Fruit fly (Drosophila melanogaster) whole organism, embryonic: ENCODE results near the gene CG45545.

Source experiments
- Bteb2 ChIP-seq: fragments of 200-800 bp; sonication (Bioruptor generic); optimal IDR thresholded peaks from 2 replicates; lab custom pipeline; 2016; ENCODE audit warnings: missing biosample characterization, missing genetic modification characterization
- CG10274 ChIP-seq: fragments of 200-800 bp; sonication (Bioruptor generic); optimal IDR thresholded peaks from 3 replicates; lab custom pipeline; 2017; ENCODE audit warnings: missing biosample characterization, mild to moderate bottlenecking, missing genetic modification characterization
- CG10959 ChIP-seq: fragments of 200-800 bp; sonication (Bioruptor generic); IDR thresholded peaks from 2 replicates; pipeline ENCODE4 v1.3.6; 2022; ENCODE audit warnings: missing biosample characterization, missing genetic modification characterization
- CG11456 ChIP-seq: fragments of 200-800 bp; sonication (Bioruptor generic); IDR thresholded peaks from 3 replicates; pipeline ENCODE4 v1.3.6; 2022; ENCODE audit warnings: missing biosample characterization, missing genetic modification characterization
- CG12299 ChIP-seq: fragments of 200-800 bp; sonication (Bioruptor generic); optimal IDR thresholded peaks from 2 replicates; lab custom pipeline; 2018; ENCODE audit warnings: missing biosample characterization, mild to moderate bottlenecking, missing genetic modification characterization
- CG14014 ChIP-seq: fragments of 200-800 bp; sonication (Bioruptor generic); IDR thresholded peaks from 2 replicates; pipeline ENCODE4 v1.3.6; 2022; ENCODE audit warnings: missing biosample characterization, missing genetic modification characterization
- CG14441 ChIP-seq: fragments of 200-800 bp; sonication (Bioruptor generic); IDR thresholded peaks from 2 replicates; pipeline ENCODE4 v1.3.6; 2022; ENCODE audit warnings: missing biosample characterization, missing genetic modification characterization
- CG1603 ChIP-seq: fragments of 200-800 bp; sonication (Bioruptor generic); optimal IDR thresholded peaks from 2 replicates; lab custom pipeline; 2019; ENCODE audit warnings: missing biosample characterization, mild to moderate bottlenecking, missing genetic modification characterization, moderate library complexity
- CG17568 ChIP-seq: fragments of 200-800 bp; sonication (Bioruptor generic); optimal IDR thresholded peaks from 2 replicates; lab custom pipeline; 2018; ENCODE audit warnings: missing biosample characterization, mild to moderate bottlenecking, missing genetic modification characterization, moderate library complexity
- CG30403 ChIP-seq: fragments of 200-800 bp; sonication (Bioruptor generic); optimal IDR thresholded peaks from 3 replicates; lab custom pipeline; 2016; ENCODE audit warnings: missing biosample characterization, missing genetic modification characterization
- CG32772 ChIP-seq: fragments of 200-800 bp; sonication (Bioruptor generic); IDR thresholded peaks from 2 replicates; pipeline ENCODE4 v1.3.6; 2022; ENCODE audit warnings: missing biosample characterization, missing genetic modification characterization
- CG4617 ChIP-seq: fragments of 200-800 bp; sonication (Bioruptor generic); optimal IDR thresholded peaks from 3 replicates; lab custom pipeline; 2016; ENCODE audit warnings: missing biosample characterization, missing genetic modification characterization, borderline replicate concordance
- CG6254 ChIP-seq: fragments of 200-800 bp; sonication (Bioruptor generic); optimal IDR thresholded peaks from 3 replicates; lab custom pipeline; 2017; ENCODE audit warnings: mild to moderate bottlenecking, missing biosample characterization, missing genetic modification reagents, missing genetic modification characterization
- CG8388 ChIP-seq: fragments of 200-800 bp; sonication (Bioruptor generic); optimal IDR thresholded peaks from 2 replicates; lab custom pipeline; 2019; ENCODE audit warnings: missing biosample characterization, mild to moderate bottlenecking, missing genetic modification characterization, moderate library complexity
- CG8478 ChIP-seq: fragments of >200 bp; optimal IDR thresholded peaks from 2 replicates; lab custom pipeline; 2018
- CG8924 ChIP-seq: fragments of 200-800 bp; optimal IDR thresholded peaks from 3 replicates; lab custom pipeline; 2019; ENCODE audit warnings: missing biosample characterization, mild to moderate bottlenecking, missing genetic modification characterization, moderate library complexity
- CG9215 ChIP-seq: fragments of 200-800 bp; sonication (Bioruptor generic); IDR thresholded peaks from 2 replicates; pipeline ENCODE4 v1.3.6; 2022; ENCODE audit warnings: missing biosample characterization, missing genetic modification characterization
- Dbx ChIP-seq: fragments of 200-800 bp; sonication (Bioruptor generic); IDR thresholded peaks from 3 replicates; pipeline ENCODE4 v1.3.6; 2022; ENCODE audit warnings: missing biosample characterization, missing genetic modification characterization
- Dp ChIP-seq: fragments of 200-800 bp; sonication (Bioruptor generic); optimal IDR thresholded peaks from 2 replicates; lab custom pipeline; 2018; ENCODE audit warnings: missing biosample characterization, mild to moderate bottlenecking, missing genetic modification characterization, moderate library complexity
- Fer3 ChIP-seq: fragments of 200-800 bp; sonication (Bioruptor generic); optimal IDR thresholded peaks from 2 replicates; lab custom pipeline; 2018; ENCODE audit warnings: missing biosample characterization, mild to moderate bottlenecking, missing genetic modification characterization, moderate library complexity
- HLH54F ChIP-seq: fragments of 200-800 bp; sonication (Bioruptor generic); optimal IDR thresholded peaks from 3 replicates; lab custom pipeline; 2016; ENCODE audit warnings: missing biosample characterization, missing genetic modification characterization
- HmgD ChIP-seq: fragments of 200-800 bp; sonication (Bioruptor generic); optimal IDR thresholded peaks from 3 replicates; lab custom pipeline; 2016; ENCODE audit warnings: missing biosample characterization, missing genetic modification characterization
- MTF-1 ChIP-seq: fragments of 200-800 bp; sonication (Bioruptor generic); optimal IDR thresholded peaks from 2 replicates; lab custom pipeline; 2018; ENCODE audit warnings: missing biosample characterization, mild to moderate bottlenecking, missing genetic modification characterization, borderline replicate concordance
- Myb ChIP-seq: fragments of 200-800 bp; sonication (Bioruptor generic); optimal IDR thresholded peaks from 2 replicates; lab custom pipeline; 2016; ENCODE audit warnings: missing biosample characterization, missing genetic modification characterization
- Nf-YB ChIP-seq: fragments of 200-800 bp; sonication (Bioruptor generic); optimal IDR thresholded peaks from 3 replicates; lab custom pipeline; 2019; ENCODE audit warnings: missing biosample characterization, mild to moderate bottlenecking, missing genetic modification characterization, moderate library complexity
- Ravus ChIP-seq: fragments of 200-800 bp; sonication (Bioruptor generic); IDR thresholded peaks from 2 replicates; pipeline ENCODE4 v1.3.6; 2022; ENCODE audit warnings: missing biosample characterization, missing genetic modification characterization
- Ssrp ChIP-seq: fragments of 200-800 bp; sonication (Bioruptor generic); optimal IDR thresholded peaks from 2 replicates; lab custom pipeline; 2018; ENCODE audit warnings: missing biosample characterization, mild to moderate bottlenecking, missing genetic modification characterization, moderate library complexity
- TFAM ChIP-seq: fragments of 200-800 bp; sonication (Bioruptor generic); optimal IDR thresholded peaks from 2 replicates; lab custom pipeline; 2017; ENCODE audit warnings: missing biosample characterization, missing genetic modification characterization, inconsistent platforms
- Usf ChIP-seq: fragments of 200-800 bp; sonication (Bioruptor generic); optimal IDR thresholded peaks from 2 replicates; lab custom pipeline; 2017; ENCODE audit warnings: missing genotype, missing biosample characterization, missing genetic modification characterization
- Xrp1 ChIP-seq: fragments of 200-800 bp; sonication (Bioruptor generic); IDR thresholded peaks from 2 replicates; pipeline ENCODE4 v1.3.6; 2022; ENCODE audit warnings: missing biosample characterization, missing genetic modification characterization
- abd-A ChIP-seq: fragments of 200-800 bp; sonication (Bioruptor generic); optimal IDR thresholded peaks from 3 replicates; lab custom pipeline; 2019; ENCODE audit warnings: missing biosample characterization, mild to moderate bottlenecking, missing genetic modification characterization, moderate library complexity
- al ChIP-seq: fragments of 200-800 bp; sonication (Bioruptor generic); IDR thresholded peaks from 2 replicates; pipeline ENCODE4 v1.3.6; 2022; ENCODE audit warnings: missing biosample characterization, missing genetic modification characterization
- ara ChIP-seq: fragments of 200-800 bp; sonication (Bioruptor generic); IDR thresholded peaks from 2 replicates; pipeline ENCODE4 v1.3.6; 2022; ENCODE audit warnings: missing biosample characterization, missing genetic modification characterization
- bbx ChIP-seq: fragments of 200-800 bp; sonication (Bioruptor generic); IDR thresholded peaks from 2 replicates; pipeline ENCODE4 v1.3.6; 2022; ENCODE audit warnings: missing biosample characterization, missing genetic modification characterization; ENCODE audit not compliant: partially characterized antibody
- bigmax ChIP-seq: fragments of 200-800 bp; sonication (Bioruptor generic); optimal IDR thresholded peaks from 2 replicates; lab custom pipeline; 2018; ENCODE audit warnings: missing biosample characterization, mild to moderate bottlenecking, missing genetic modification characterization
- caup ChIP-seq: fragments of 200-800 bp; sonication (Bioruptor generic); optimal IDR thresholded peaks from 3 replicates; lab custom pipeline; 2017; ENCODE audit warnings: missing biosample characterization, mild to moderate bottlenecking, missing genetic modification characterization, moderate library complexity; ENCODE audit not compliant: severe bottlenecking
- chif ChIP-seq, 2 experiments: fragments of 200-800 bp; sonication (Bioruptor generic); optimal IDR thresholded peaks; 3 replicates each; lab custom pipeline; 2016; ENCODE audit warnings: missing biosample characterization in 2 of 2, missing genetic modification characterization in 2 of 2
- chm ChIP-seq: fragments of 200-800 bp; sonication (Bioruptor generic); IDR thresholded peaks from 2 replicates; pipeline ENCODE4 v1.3.6; 2022; ENCODE audit warnings: missing biosample characterization, missing genetic modification characterization
- croc ChIP-seq: fragments of 200-800 bp; sonication (Bioruptor generic); conservative IDR thresholded peaks from 3 replicates; pipeline ENCODE4 v1.3.6; 2022; ENCODE audit warnings: missing biosample characterization, missing genetic modification characterization
- exex ChIP-seq: fragments of 200-800 bp; sonication (Bioruptor generic); optimal IDR thresholded peaks from 4 replicates; lab custom pipeline; 2018; ENCODE audit warnings: missing biosample characterization, mild to moderate bottlenecking, missing genetic modification characterization, moderate library complexity
- gsb-n ChIP-seq: fragments of 200-800 bp; sonication (Bioruptor generic); optimal IDR thresholded peaks from 3 replicates; lab custom pipeline; 2018; ENCODE audit warnings: missing biosample characterization, mild to moderate bottlenecking, missing genetic modification characterization
- maf-S ChIP-seq: fragments of 200-800 bp; sonication (Bioruptor generic); optimal IDR thresholded peaks from 2 replicates; lab custom pipeline; 2016; ENCODE audit warnings: missing biosample characterization, missing genetic modification characterization
- mirr ChIP-seq: fragments of 200-800 bp; sonication (Bioruptor generic); optimal IDR thresholded peaks from 3 replicates; lab custom pipeline; 2018; ENCODE audit warnings: missing biosample characterization, mild to moderate bottlenecking, missing genetic modification characterization
- nerfin-1 ChIP-seq: fragments of 200-800 bp; sonication (Bioruptor generic); optimal IDR thresholded peaks from 3 replicates; lab custom pipeline; 2019; ENCODE audit warnings: missing biosample characterization, mild to moderate bottlenecking, missing genetic modification characterization, moderate library complexity
- pho ChIP-seq: fragments of 200-800 bp; sonication (Bioruptor generic); optimal IDR thresholded peaks from 2 replicates; lab custom pipeline; 2016; ENCODE audit warnings: missing biosample characterization, missing genetic modification characterization
- pita ChIP-seq: fragments of 200-800 bp; sonication (Bioruptor generic); optimal IDR thresholded peaks from 2 replicates; lab custom pipeline; 2017; ENCODE audit warnings: missing biosample characterization, mild to moderate bottlenecking, missing genetic modification characterization
- rib ChIP-seq: fragments of 200-800 bp; sonication (Bioruptor generic); IDR thresholded peaks from 2 replicates; pipeline ENCODE4 v1.3.6; 2022; ENCODE audit warnings: missing biosample characterization, missing genetic modification characterization
- scrt ChIP-seq: fragments of 200-800 bp; sonication (Bioruptor generic); optimal IDR thresholded peaks from 2 replicates; lab custom pipeline; 2018; ENCODE audit warnings: missing biosample characterization, mild to moderate bottlenecking, missing genetic modification characterization, moderate library complexity
- ttk ChIP-seq: fragments of 200-800 bp; sonication (Bioruptor generic); IDR thresholded peaks from 2 replicates; pipeline ENCODE4 v2.1.2; 2022; ENCODE audit warnings: missing biosample characterization, missing genetic modification characterization
- zen2 ChIP-seq: fragments of 200-800 bp; sonication (Bioruptor generic); IDR thresholded peaks from 3 replicates; pipeline ENCODE4 v1.3.6; 2022; ENCODE audit warnings: missing biosample characterization, missing genetic modification characterization; ENCODE audit not compliant: partially characterized antibody

CG45545 gene

DNA sequence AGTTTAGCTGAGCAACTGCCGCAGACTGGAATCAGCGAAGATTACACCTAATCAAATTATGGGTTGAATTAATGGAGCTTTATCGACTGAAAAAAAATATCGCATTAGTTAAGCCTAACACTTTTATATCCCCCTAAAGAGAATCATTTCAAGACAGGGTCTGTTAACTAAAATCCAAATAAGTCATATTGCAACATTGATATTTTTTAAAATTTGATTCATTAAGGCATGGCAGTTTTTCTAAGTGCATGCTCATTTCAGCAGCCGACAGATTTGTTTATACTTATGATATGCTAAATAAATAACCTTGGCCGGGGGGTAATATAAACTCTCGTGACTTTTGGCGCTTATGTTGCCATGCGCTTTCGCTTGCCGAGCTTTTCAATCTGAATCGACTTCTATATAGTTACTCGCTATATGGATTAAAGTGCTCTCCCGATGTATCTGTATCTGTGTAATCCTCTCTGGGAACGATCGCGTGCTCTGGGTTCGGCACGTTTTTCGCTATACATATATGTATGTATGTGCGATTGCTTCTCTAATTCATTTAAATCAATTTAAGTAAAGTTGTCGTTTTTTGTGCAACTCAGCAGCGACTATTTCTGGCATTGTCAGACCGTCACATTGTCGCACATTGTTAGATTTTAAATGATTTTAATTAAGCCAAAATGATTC, 45.4 kb upstream of the CG45545 start (continued):
- TF ChIP-seq Bteb2 (GFP tag; lab: Kevin White, UChicago) = peak; percentile 94
- peak; percentile 51 for TF ChIP-seq CG12299 (tag; lab: Kevin White, UChicago)
- no peak for TF ChIP-seq ttk (GFP tag; lab: Robert Waterston, UW)
- TF ChIP-seq chm (GFP tag; lab: Robert Waterston, UW) = no peak
- TF ChIP-seq caup = peak; percentile 90
- TF ChIP-seq maf-S (GFP tag; lab: Kevin White, UChicago) = peak; percentile 84
- TF ChIP-seq CG4617 (GFP tag; lab: Kevin White, UChicago) = peak; percentile 32
- TF ChIP-seq al (GFP tag; lab: Robert Waterston, UW) = peak; percentile 93
- TF ChIP-seq CG8478 (lab: Kevin White, UChicago) = no peak
- TF ChIP-seq CG17568 = peak; percentile 57
- peak; percentile 78 for TF ChIP-seq CG9215 (GFP tag; lab: Robert Waterston, UW)
- TF ChIP-seq rib = peak; percentile 91
- TF ChIP-seq HLH54F (GFP tag; lab: Kevin White, UChicago) = peak; percentile 91
- peak; percentile 85 for TF ChIP-seq scrt (GFP tag; lab: Kevin White, UChicago)
- peak; percentile 66 for TF ChIP-seq Usf (GFP tag; lab: Kevin White, UChicago)
- peak; percentile 28 for TF ChIP-seq CG8388
- no peak for TF ChIP-seq ara (GFP tag; lab: Robert Waterston, UW)
- peak in 1 of 2 experiments; percentile 84 for TF ChIP-seq chif (GFP tag; optimal IDR thresholded peaks at IDR 0.05; lab: Kevin White, UChicago)
- no peak for TF ChIP-seq TFAM
- peak; percentile 58 for TF ChIP-seq Xrp1 (GFP tag; lab: Robert Waterston, UW)
- no peak for TF ChIP-seq pita (GFP tag; lab: Kevin White, UChicago)
- 0 out of 3 replicates have a peak, but pooled peaks have one; percentile 14 for TF ChIP-seq croc (GFP tag; lab: Robert Waterston, UW)
- peak; percentile 81 for TF ChIP-seq CG14441 (GFP tag; lab: Robert Waterston, UW)
- TF ChIP-seq Dbx (GFP tag; lab: Robert Waterston, UW) = peak; percentile 95
- TF ChIP-seq zen2 (GFP tag; lab: Robert Waterston, UW) = no peak
- TF ChIP-seq Ssrp = no peak
- peak; percentile 85 for TF ChIP-seq CG30403 (GFP tag; lab: Kevin White, UChicago)
- TF ChIP-seq CG10959 (GFP tag; lab: Robert Waterston, UW) = no peak
- peak; percentile 58 for TF ChIP-seq Nf-YB (GFP tag; lab: Kevin White, UChicago)
- peak; percentile 12 for TF ChIP-seq MTF-1 (GFP tag; lab: Kevin White, UChicago)
- TF ChIP-seq CG8924 = peak; percentile 79
- TF ChIP-seq abd-A (tag; lab: Kevin White, UChicago) = peak; percentile 59
- peak; percentile 94 for TF ChIP-seq CG11456 (GFP tag; lab: Robert Waterston, UW)
- TF ChIP-seq exex (tag; lab: Kevin White, UChicago) = peak; percentile 64
- peak; percentile 91 for TF ChIP-seq pho (GFP tag; lab: Kevin White, UChicago)
- no peak for TF ChIP-seq gsb-n
- TF ChIP-seq CG1603 (tag; lab: Kevin White, UChicago) = peak; percentile 62
- peak; percentile 65 for TF ChIP-seq CG10274 (GFP tag; lab: Kevin White, UChicago)
- TF ChIP-seq HmgD (GFP tag; lab: Kevin White, UChicago) = peak; percentile 34
- TF ChIP-seq CG6254 = no peak
- peak; percentile 91 for TF ChIP-seq Fer3 (tag; lab: Kevin White, UChicago)
- peak; percentile 91 for TF ChIP-seq CG14014 (GFP tag; lab: Robert Waterston, UW)
- no peak for TF ChIP-seq bigmax (GFP tag; lab: Kevin White, UChicago)
- peak; percentile 80 for TF ChIP-seq Myb
- TF ChIP-seq nerfin-1 (tag; lab: Kevin White, UChicago) = no peak
- TF ChIP-seq CG32772 = peak; percentile 59; the same call in 1 of the 2 replicates
- no peak for TF ChIP-seq bbx (GFP tag; lab: Robert Waterston, UW)
- TF ChIP-seq Ravus (GFP tag; lab: Robert Waterston, UW) = peak; percentile 56
- peak; percentile 56 for TF ChIP-seq mirr (GFP tag; lab: Kevin White, UChicago)
- no peak for TF ChIP-seq Dp (GFP tag; lab: Kevin White, UChicago)
